Worm (Caenorhabditis elegans): ENCODE measurements around the gene R05F9.11.

The R05F9.11 gene

ce11 chrII:4869793-4870343 lies 44.1 kb downstream of the R05F9.11 start:
- no peak for TF ChIP-seq unc-62 (GFP tag; optimal IDR thresholded peaks at IDR 0.05)

DNA sequence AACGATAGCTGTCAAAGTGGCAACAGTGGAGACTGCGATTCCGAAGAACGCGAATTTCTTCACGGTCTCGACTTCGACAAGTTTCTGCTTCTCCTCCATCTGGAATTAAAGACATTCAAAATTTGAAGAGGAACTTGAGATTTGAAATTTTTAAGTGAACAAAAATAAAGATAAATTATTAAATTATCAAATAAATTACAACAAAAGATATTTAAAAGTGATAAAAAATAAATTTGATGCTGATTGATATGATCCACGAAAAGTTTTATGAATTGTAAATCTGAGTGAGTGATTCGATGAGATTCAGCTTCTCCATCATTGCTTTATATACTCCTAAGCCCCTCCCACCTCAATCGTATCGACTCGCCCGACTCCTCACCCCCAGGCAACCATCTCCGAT lies 46.5 kb downstream of the R05F9.11 start, which contains the start of gene col-17:
TSS of gene col-17 (minus strand) at position 101 of the 400 bp plus-strand sequence.
- TF ChIP-seq unc-62 (GFP tag; optimal IDR thresholded peaks at IDR 0.05), result no peak

DNA sequence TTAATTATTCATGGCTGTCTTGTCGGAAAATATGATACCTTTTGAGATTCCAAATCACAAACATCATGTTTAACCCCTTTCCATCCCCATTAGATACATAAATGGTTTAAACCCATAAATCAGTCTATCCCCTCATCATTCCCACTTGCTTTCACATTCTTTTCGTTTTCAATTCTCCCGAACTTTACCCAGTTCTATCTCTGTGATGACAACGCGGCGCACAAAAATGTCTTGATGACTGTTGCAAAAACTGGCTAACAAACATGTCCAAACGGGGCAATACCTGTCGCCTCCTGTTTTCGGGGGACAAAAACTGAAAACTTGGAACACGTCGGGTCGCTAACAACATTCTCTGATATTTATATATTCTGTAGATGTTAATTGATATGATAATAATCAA lies 48.0 kb downstream of the R05F9.11 start:
- TF ChIP-seq unc-62 (GFP tag; optimal IDR thresholded peaks at IDR 0.05), result no peak

- TF ChIP-seq unc-62 (GFP tag; optimal IDR thresholded peaks at IDR 0.05), result no peak
Measured at ce11 chrII:4863357-4863756, 50.7 kb downstream of the R05F9.11 start, which contains the start of the genes mpst-4 and F11G11.14. TSS of gene mpst-4 (minus strand) at chrII:4863457. TSS of gene F11G11.14 (plus strand) at chrII:4863681.
